Fruit fly (Drosophila melanogaster): ENCODE results near the gene Taf9.

Taf9 gene

dm6 chrX:17850179-17850578 lies 8.2 kb downstream of the Taf9 start, which contains the start of the genes CG15814 and Spt7 (continued):
- no peak for TF ChIP-seq cwo (GFP tag; optimal IDR thresholded peaks at IDR 0.05)
- no peak for TF ChIP-seq hth (optimal IDR thresholded peaks at IDR 0.05)
- TF ChIP-seq Atf-2 (GFP tag; optimal IDR thresholded peaks at IDR 0.05), result no peak
- peak; percentile 35 for TF ChIP-seq bcd (GFP tag; optimal IDR thresholded peaks at IDR 0.05)
- TF ChIP-seq CG11085 (GFP tag; IDR thresholded peaks at IDR 0.05), result no peak
- no peak for TF ChIP-seq CG7357 (GFP tag; IDR thresholded peaks at IDR 0.05)
- TF ChIP-seq Hmx (GFP tag; optimal IDR thresholded peaks at IDR 0.05), result no peak
- no peak for TF ChIP-seq CG2678 (tag; optimal IDR thresholded peaks at IDR 0.05)
- TF ChIP-seq kni (GFP tag; optimal IDR thresholded peaks at IDR 0.05), result peak; percentile 42
- no peak for TF ChIP-seq CG18619 (GFP tag; optimal IDR thresholded peaks at IDR 0.05)
- peak; percentile 48 for TF ChIP-seq CG3847 (GFP tag; IDR thresholded peaks at IDR 0.05)
- no peak for TF ChIP-seq CG1529 (GFP tag; optimal IDR thresholded peaks at IDR 0.05)
- no peak for TF ChIP-seq Dfd (GFP tag; optimal IDR thresholded peaks at IDR 0.05)
- TF ChIP-seq CG31365 (tag; optimal IDR thresholded peaks at IDR 0.05), result no peak
- TF ChIP-seq klu (GFP tag; IDR thresholded peaks at IDR 0.05), result no peak
- peak; percentile 44; the same call in 1 of the 2 replicates for TF ChIP-seq ranshi (GFP tag; IDR thresholded peaks at IDR 0.05)
- no peak for TF ChIP-seq Hey (tag; optimal IDR thresholded peaks at IDR 0.05)
- peak; percentile 50 for TF ChIP-seq CG18599 (GFP tag; optimal IDR thresholded peaks at IDR 0.05)
- TF ChIP-seq CG30020 (tag; optimal IDR thresholded peaks at IDR 0.05), result peak; percentile 32
- peak; percentile 66; the same call in 2 of the 3 replicates for TF ChIP-seq hb (GFP tag; IDR thresholded peaks at IDR 0.05; ENCODE audit: partially characterized antibody)
- TF ChIP-seq Elba2 (GFP tag; optimal IDR thresholded peaks at IDR 0.05), result no peak
- peak; percentile 26 for TF ChIP-seq gfzf (GFP tag; optimal IDR thresholded peaks at IDR 0.05)
- TF ChIP-seq CG15514 (GFP tag; optimal IDR thresholded peaks at IDR 0.05), result peak; percentile 85
- TF ChIP-seq sens (GFP tag), result peak; percentile 81
- TF ChIP-seq HmgD (GFP tag; optimal IDR thresholded peaks at IDR 0.05), result peak; percentile 66
- TF ChIP-seq pros (GFP tag; optimal IDR thresholded peaks at IDR 0.05), result no peak
- TF ChIP-seq pnt (GFP tag; optimal IDR thresholded peaks at IDR 0.05), result peak; percentile 46
- peak; percentile 40 for TF ChIP-seq CG7987 (GFP tag; optimal IDR thresholded peaks at IDR 0.05)
- no peak; the same call in 1 of the 2 replicates for TF ChIP-seq Adf1 (GFP tag; IDR thresholded peaks at IDR 0.05)
- peak; percentile 58 for TF ChIP-seq E2f2 (GFP tag; IDR thresholded peaks at IDR 0.05)
- TF ChIP-seq mld (GFP tag; IDR thresholded peaks at IDR 0.05; ENCODE audit: partially characterized antibody), result peak; percentile 82
- no peak for TF ChIP-seq Rx (GFP tag; IDR thresholded peaks at IDR 0.05)
- TF ChIP-seq eve (GFP tag; optimal IDR thresholded peaks at IDR 0.05), result no peak
- peak; percentile 30 for TF ChIP-seq CG16863 (GFP tag; optimal IDR thresholded peaks at IDR 0.05)
- TF ChIP-seq Bteb2 (GFP tag; optimal IDR thresholded peaks at IDR 0.05), result peak; percentile 4
- peak; percentile 22 for TF ChIP-seq CG8290 (GFP tag; optimal IDR thresholded peaks at IDR 0.05)
- no peak for TF ChIP-seq CG8290 (tag; optimal IDR thresholded peaks at IDR 0.05)
- no peak for TF ChIP-seq Fer3 (tag; optimal IDR thresholded peaks at IDR 0.05)
- TF ChIP-seq Gsc (GFP tag; IDR thresholded peaks at IDR 0.05), result no peak
- peak; percentile 3 for TF ChIP-seq BtbVII (GFP tag; optimal IDR thresholded peaks at IDR 0.05)
- TF ChIP-seq Sox102F (GFP tag; optimal IDR thresholded peaks at IDR 0.05), result no peak
- peak; percentile 84 for TF ChIP-seq Sry-δ (GFP tag; optimal IDR thresholded peaks at IDR 0.05)
- no peak for TF ChIP-seq exex (tag; optimal IDR thresholded peaks at IDR 0.05)
- TF ChIP-seq CG13624 (GFP tag; optimal IDR thresholded peaks at IDR 0.05), result peak; percentile 20
- TF ChIP-seq Hmr (GFP tag; optimal IDR thresholded peaks at IDR 0.05), result no peak
- no peak for TF ChIP-seq aop (GFP tag; IDR thresholded peaks at IDR 0.05)
- TF ChIP-seq CG4282 (GFP tag; optimal IDR thresholded peaks at IDR 0.05), result peak; percentile 31
- no peak for TF ChIP-seq CG18476 (GFP tag; optimal IDR thresholded peaks at IDR 0.05)
- no peak for TF ChIP-seq run (tag; optimal IDR thresholded peaks at IDR 0.05)
- no peak for TF ChIP-seq tup (GFP tag; optimal IDR thresholded peaks at IDR 0.05)
- TF ChIP-seq so (GFP tag; IDR thresholded peaks at IDR 0.05), result no peak
- TF ChIP-seq CG13287 (GFP tag; IDR thresholded peaks at IDR 0.05; ENCODE audit: partially characterized antibody), result peak; percentile 88

Measured in whole organism, embryonic.